Fruit fly (Drosophila melanogaster) whole organism, embryonic: Measurements from ENCODE around the gene PIG-C.

Experiments
- ATbp ChIP-seq: fragments of 200-800 bp; sonication (Bioruptor generic); optimal IDR thresholded peaks from 2 replicates; lab custom pipeline; 2017; ENCODE audit warnings: missing biosample characterization, mild to moderate bottlenecking, missing genetic modification characterization, missing genetic modification reagents
- B-H2 ChIP-seq: fragments of 200-800 bp; sonication (Bioruptor generic); optimal IDR thresholded peaks from 2 replicates; lab custom pipeline; 2018; ENCODE audit warnings: missing biosample characterization, mild to moderate bottlenecking, missing genetic modification characterization
- BtbVII ChIP-seq: fragments of 200-800 bp; sonication (Bioruptor generic); optimal IDR thresholded peaks from 3 replicates; lab custom pipeline; 2017; ENCODE audit warnings: missing biosample characterization, mild to moderate bottlenecking, missing genetic modification characterization
- C15 ChIP-seq: fragments of 200-800 bp; sonication (Bioruptor generic); IDR thresholded peaks from 3 replicates; pipeline ENCODE4 v1.3.6; 2022; ENCODE audit warnings: missing biosample characterization, missing genetic modification characterization
- CG10209 ChIP-seq: fragments of 200-800 bp; sonication (Bioruptor generic); optimal IDR thresholded peaks from 3 replicates; lab custom pipeline; 2017; ENCODE audit warnings: missing biosample characterization, mild to moderate bottlenecking, missing genetic modification characterization, missing genetic modification reagents
- CG10543 ChIP-seq: fragments of 200-800 bp; sonication (Bioruptor generic); optimal IDR thresholded peaks from 3 replicates; lab custom pipeline; 2017; ENCODE audit warnings: missing biosample characterization, mild to moderate bottlenecking, missing genetic modification characterization, moderate library complexity
- CG11093 ChIP-seq: fragments of 200-800 bp; sonication (Bioruptor generic); IDR thresholded peaks from 3 replicates; pipeline ENCODE4 v1.3.6; 2022; ENCODE audit warnings: missing biosample characterization, missing genetic modification characterization
- CG11456 ChIP-seq: fragments of 200-800 bp; sonication (Bioruptor generic); IDR thresholded peaks from 3 replicates; pipeline ENCODE4 v1.3.6; 2022; ENCODE audit warnings: missing biosample characterization, missing genetic modification characterization
- CG12219 ChIP-seq: fragments of 200-800 bp; sonication (Bioruptor generic); optimal IDR thresholded peaks from 3 replicates; lab custom pipeline; 2018; ENCODE audit warnings: missing biosample characterization, mild to moderate bottlenecking, missing genetic modification characterization
- CG12769 ChIP-seq: fragments of 200-800 bp; sonication (Bioruptor generic); optimal IDR thresholded peaks from 2 replicates; lab custom pipeline; 2019; ENCODE audit warnings: missing biosample characterization, mild to moderate bottlenecking, missing genetic modification characterization, moderate library complexity
- CG15073 ChIP-seq: fragments of 200-800 bp; sonication (Bioruptor generic); optimal IDR thresholded peaks from 2 replicates; lab custom pipeline; 2016; ENCODE audit warnings: missing biosample characterization, missing genetic modification characterization
- CG18262 ChIP-seq: fragments of 200-800 bp; optimal IDR thresholded peaks from 3 replicates; lab custom pipeline; 2019; ENCODE audit warnings: missing biosample characterization, mild to moderate bottlenecking, missing genetic modification characterization, moderate library complexity
- CG34376 ChIP-seq: fragments of 200-800 bp; sonication (Bioruptor generic); optimal IDR thresholded peaks from 2 replicates; lab custom pipeline; 2018; ENCODE audit warnings: missing biosample characterization, mild to moderate bottlenecking, missing genetic modification characterization
- CG4404 ChIP-seq: fragments of 200-800 bp; sonication (Bioruptor generic); IDR thresholded peaks from 2 replicates; pipeline ENCODE4 v1.3.6; 2022; ENCODE audit warnings: missing biosample characterization, missing genetic modification characterization
- CG6689 ChIP-seq: fragments of 200-800 bp; sonication (Bioruptor generic); IDR thresholded peaks from 2 replicates; pipeline ENCODE4 v1.3.6; 2022; ENCODE audit warnings: missing biosample characterization, missing genetic modification characterization
- CG7928 ChIP-seq: fragments of 200-800 bp; sonication (Bioruptor generic); optimal IDR thresholded peaks from 2 replicates; lab custom pipeline; 2017; ENCODE audit warnings: missing biosample characterization, mild to moderate bottlenecking, missing genetic modification characterization
- GATAe ChIP-seq: fragments of 200-800 bp; sonication (Bioruptor generic); conservative IDR thresholded peaks from 2 replicates; pipeline ENCODE4 v1.3.6; 2022; ENCODE audit warnings: missing biosample characterization, missing genetic modification characterization
- H15 ChIP-seq: fragments of 200-800 bp; sonication (Bioruptor generic); IDR thresholded peaks from 3 replicates; pipeline ENCODE4 v1.3.6; 2022; ENCODE audit warnings: missing biosample characterization, missing genetic modification characterization
- HHEX ChIP-seq: fragments of 200-800 bp; sonication (Bioruptor generic); optimal IDR thresholded peaks from 3 replicates; lab custom pipeline; 2017; ENCODE audit warnings: missing biosample characterization, mild to moderate bottlenecking, missing genetic modification characterization, missing genetic modification reagents
- Mad ChIP-seq: fragments of 200-800 bp; sonication (Bioruptor generic); optimal IDR thresholded peaks from 2 replicates; lab custom pipeline; 2016; ENCODE audit warnings: missing biosample characterization, missing genetic modification characterization
- Med ChIP-seq: fragments of 200-800 bp; sonication (Bioruptor generic); peaks from one replicate; lab custom pipeline; 2016; ENCODE audit warnings: missing biosample characterization, missing genetic modification characterization, mild to moderate bottlenecking, inconsistent platforms, moderate library complexity
- NFAT ChIP-seq: fragments of 200-800 bp; sonication (Bioruptor generic); IDR thresholded peaks from 2 replicates; pipeline ENCODE4 v1.3.6; 2022; ENCODE audit warnings: missing biosample characterization, missing genetic modification characterization
- Nf-YC ChIP-seq: fragments of 200-800 bp; optimal IDR thresholded peaks from 3 replicates; lab custom pipeline; 2019; ENCODE audit warnings: missing biosample characterization, mild to moderate bottlenecking, missing genetic modification characterization, moderate library complexity
- Side ChIP-seq: fragments of 200-800 bp; sonication (Bioruptor generic); optimal IDR thresholded peaks from 2 replicates; lab custom pipeline; 2016; ENCODE audit warnings: missing biosample characterization, missing genetic modification characterization
- Sry-δ ChIP-seq: fragments of 200-800 bp; sonication (Bioruptor generic); optimal IDR thresholded peaks from 2 replicates; lab custom pipeline; 2016; ENCODE audit warnings: missing biosample characterization, missing genetic modification characterization
- Trl ChIP-seq, 3 experiments: fragments of >200 bp in 2 of 3; fragments of 200-800 bp in 1 of 3; sonication (Bioruptor generic) in 1 of 3; optimal IDR thresholded peaks; 2 replicates in 1 of 3; 3 replicates in 2 of 3; lab custom pipeline; 2016 to 2017; ENCODE audit warnings: missing biosample characterization in 1 of 3, missing genetic modification characterization in 1 of 3
- ac ChIP-seq: fragments of 200-800 bp; sonication (Bioruptor generic); optimal IDR thresholded peaks from 3 replicates; lab custom pipeline; 2017; ENCODE audit warnings: missing biosample characterization, mild to moderate bottlenecking, missing genetic modification characterization
- crol ChIP-seq: fragments of 200-800 bp; sonication (Bioruptor generic); IDR thresholded peaks from 2 replicates; pipeline ENCODE4 v1.3.6; 2022; ENCODE audit warnings: missing biosample characterization, missing genetic modification characterization
- crp ChIP-seq, 2 experiments: fragments of 200-800 bp; sonication (Bioruptor generic); optimal IDR thresholded peaks; 2 replicates in 1 of 2; 3 replicates in 1 of 2; lab custom pipeline; 2017; ENCODE audit warnings: missing biosample characterization in 2 of 2, missing genetic modification characterization in 2 of 2, mild to moderate bottlenecking in 1 of 2, moderate library complexity in 1 of 2
- exex ChIP-seq: fragments of 200-800 bp; sonication (Bioruptor generic); optimal IDR thresholded peaks from 4 replicates; lab custom pipeline; 2018; ENCODE audit warnings: missing biosample characterization, mild to moderate bottlenecking, missing genetic modification characterization, moderate library complexity
- eyg ChIP-seq: fragments of 200-800 bp; sonication (Bioruptor generic); optimal IDR thresholded peaks from 3 replicates; lab custom pipeline; 2016; ENCODE audit warnings: missing biosample characterization, missing genetic modification characterization
- fd96Cb ChIP-seq: fragments of 200-800 bp; sonication (Bioruptor generic); optimal IDR thresholded peaks from 2 replicates; lab custom pipeline; 2018; ENCODE audit warnings: missing biosample characterization, mild to moderate bottlenecking, missing genetic modification characterization, moderate library complexity
- gem ChIP-seq: fragments of 200-800 bp; sonication (Bioruptor generic); optimal IDR thresholded peaks from 2 replicates; lab custom pipeline; 2019; ENCODE audit warnings: missing biosample characterization, mild to moderate bottlenecking, missing genetic modification characterization, moderate library complexity
- grn ChIP-seq: fragments of 200-800 bp; sonication (Bioruptor generic); optimal IDR thresholded peaks from 3 replicates; lab custom pipeline; 2017; ENCODE audit warnings: missing biosample characterization, missing genetic modification characterization
- gsb ChIP-seq: fragments of 200-800 bp; sonication (Bioruptor generic); IDR thresholded peaks from 2 replicates; pipeline ENCODE4 v1.3.6; 2022; ENCODE audit warnings: missing biosample characterization, missing genetic modification characterization
- hb ChIP-seq: fragments of 200-800 bp; sonication (Bioruptor generic); IDR thresholded peaks from 3 replicates; pipeline ENCODE4 v1.3.6; 2022; ENCODE audit warnings: missing biosample characterization, missing genetic modification characterization; ENCODE audit not compliant: partially characterized antibody
- hkb ChIP-seq, 2 experiments: fragments of 200-800 bp in 1 of 2; fragments of >200 bp in 1 of 2; sonication (Bioruptor generic) in 1 of 2; IDR thresholded peaks in 1 of 2; optimal IDR thresholded peaks in 1 of 2; 2 replicates each; pipeline versions ENCODE4 v1.3.6 to Lab custom; 2017 to 2022; ENCODE audit warnings: missing biosample characterization in 1 of 2, missing genetic modification characterization in 1 of 2
- klu ChIP-seq: fragments of 200-800 bp; sonication (Bioruptor generic); IDR thresholded peaks from 2 replicates; pipeline ENCODE4 v1.3.6; 2022; ENCODE audit warnings: missing biosample characterization, missing genetic modification characterization
- lab ChIP-seq: fragments of 200-800 bp; sonication (Bioruptor generic); optimal IDR thresholded peaks from 3 replicates; lab custom pipeline; 2017; ENCODE audit warnings: missing biosample characterization, missing genetic modification characterization, mild to moderate bottlenecking, moderate library complexity, missing genetic modification reagents
- mirr ChIP-seq: fragments of 200-800 bp; sonication (Bioruptor generic); optimal IDR thresholded peaks from 3 replicates; lab custom pipeline; 2018; ENCODE audit warnings: missing biosample characterization, mild to moderate bottlenecking, missing genetic modification characterization
- ro ChIP-seq: fragments of 200-800 bp; sonication (Bioruptor generic); IDR thresholded peaks from 2 replicates; pipeline ENCODE4 v1.3.6; 2022; ENCODE audit warnings: missing biosample characterization, missing genetic modification characterization
- sens ChIP-seq: fragments of 200-800 bp; sonication (Bioruptor generic); peaks from one replicate; lab custom pipeline; 2016; ENCODE audit warnings: missing biosample characterization, missing genetic modification characterization
- slbo ChIP-seq: fragments of 200-800 bp; sonication (Bioruptor generic); IDR thresholded peaks from 2 replicates; pipeline ENCODE4 v1.3.6; 2022; ENCODE audit warnings: missing biosample characterization, missing genetic modification characterization
- slp2 ChIP-seq: fragments of 200-800 bp; sonication (Bioruptor generic); optimal IDR thresholded peaks from 2 replicates; lab custom pipeline; 2016; ENCODE audit warnings: missing biosample characterization, missing genetic modification characterization
- trh ChIP-seq: fragments of 200-800 bp; sonication (Bioruptor generic); optimal IDR thresholded peaks from 2 replicates; lab custom pipeline; 2016; ENCODE audit warnings: missing biosample characterization, missing genetic modification characterization
- vfl ChIP-seq: fragments of 200-800 bp; sonication (Bioruptor generic); optimal IDR thresholded peaks from 2 replicates; lab custom pipeline; 2016; ENCODE audit warnings: missing biosample characterization, missing genetic modification characterization

Gene PIG-C

dm6 chr3L:3350572-3351343 is 31.7 kb upstream of the PIG-C start (continued):
- no peak for TF ChIP-seq ATbp (GFP tag; lab: Kevin White, UChicago)
- TF ChIP-seq Trl (optimal IDR thresholded peaks at IDR 0.05; lab: Kevin White, UChicago) = no peak
- TF ChIP-seq Trl (GFP tag; optimal IDR thresholded peaks at IDR 0.05; lab: Kevin White, UChicago) = no peak
- TF ChIP-seq eyg (GFP tag; lab: Kevin White, UChicago) = no peak
- no peak for TF ChIP-seq klu (GFP tag; lab: Robert Waterston, UW)
- peak; percentile 31 for TF ChIP-seq HHEX (GFP tag; lab: Kevin White, UChicago)
- no peak for TF ChIP-seq CG11456
- no peak for TF ChIP-seq CG12219 (GFP tag; lab: Kevin White, UChicago)
- no peak for TF ChIP-seq hb (GFP tag; lab: Robert Waterston, UW)
- TF ChIP-seq CG15073 = no peak
- no peak for TF ChIP-seq slp2 (GFP tag; lab: Kevin White, UChicago)

DNA sequence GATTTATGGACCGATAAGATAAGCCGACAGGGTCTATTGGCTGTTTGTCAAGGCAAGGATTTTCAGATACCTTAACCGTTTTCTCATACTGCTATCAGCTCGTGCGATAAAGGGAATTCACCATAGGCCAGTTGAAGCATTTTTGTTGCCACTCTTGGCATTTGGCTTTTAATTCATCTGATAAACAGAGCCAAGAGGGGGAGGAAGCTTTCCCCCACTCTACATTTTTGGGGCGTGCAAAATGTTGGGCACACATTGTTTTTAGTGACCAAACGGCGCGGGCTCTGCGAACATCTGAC is 30.7 kb upstream of the PIG-C start:
- peak; percentile 61 for TF ChIP-seq grn (GFP tag; lab: Kevin White, UChicago)
- TF ChIP-seq CG11093 (GFP tag; lab: Robert Waterston, UW) = no peak
- TF ChIP-seq BtbVII (GFP tag; lab: Kevin White, UChicago) = peak; percentile 30
- TF ChIP-seq Med (GFP tag; lab: Kevin White, UChicago) = peak; percentile 20
- peak; percentile 72 for TF ChIP-seq GATAe (GFP tag; lab: Robert Waterston, UW)
- no peak for TF ChIP-seq CG18262
- peak; percentile 5 for TF ChIP-seq lab
- no peak for TF ChIP-seq hkb (optimal IDR thresholded peaks at IDR 0.05; lab: Kevin White, UChicago)
- TF ChIP-seq hkb (GFP tag; IDR thresholded peaks at IDR 0.05; lab: Robert Waterston, UW) = no peak
- peak; percentile 62 for TF ChIP-seq mirr
- TF ChIP-seq Mad (GFP tag; lab: Kevin White, UChicago) = no peak
- TF ChIP-seq CG34376 = peak; percentile 94
- TF ChIP-seq B-H2 (GFP tag; lab: Kevin White, UChicago) = no peak
- peak; percentile 87 for TF ChIP-seq exex (tag; lab: Kevin White, UChicago)
- no peak for TF ChIP-seq fd96Cb
- peak; percentile 8 for TF ChIP-seq Nf-YC (tag; lab: Kevin White, UChicago)
- TF ChIP-seq NFAT = no peak
- peak; percentile 8 for TF ChIP-seq CG10543 (GFP tag; lab: Kevin White, UChicago)
- TF ChIP-seq, all 482 proteins: peak for 10

DNA sequence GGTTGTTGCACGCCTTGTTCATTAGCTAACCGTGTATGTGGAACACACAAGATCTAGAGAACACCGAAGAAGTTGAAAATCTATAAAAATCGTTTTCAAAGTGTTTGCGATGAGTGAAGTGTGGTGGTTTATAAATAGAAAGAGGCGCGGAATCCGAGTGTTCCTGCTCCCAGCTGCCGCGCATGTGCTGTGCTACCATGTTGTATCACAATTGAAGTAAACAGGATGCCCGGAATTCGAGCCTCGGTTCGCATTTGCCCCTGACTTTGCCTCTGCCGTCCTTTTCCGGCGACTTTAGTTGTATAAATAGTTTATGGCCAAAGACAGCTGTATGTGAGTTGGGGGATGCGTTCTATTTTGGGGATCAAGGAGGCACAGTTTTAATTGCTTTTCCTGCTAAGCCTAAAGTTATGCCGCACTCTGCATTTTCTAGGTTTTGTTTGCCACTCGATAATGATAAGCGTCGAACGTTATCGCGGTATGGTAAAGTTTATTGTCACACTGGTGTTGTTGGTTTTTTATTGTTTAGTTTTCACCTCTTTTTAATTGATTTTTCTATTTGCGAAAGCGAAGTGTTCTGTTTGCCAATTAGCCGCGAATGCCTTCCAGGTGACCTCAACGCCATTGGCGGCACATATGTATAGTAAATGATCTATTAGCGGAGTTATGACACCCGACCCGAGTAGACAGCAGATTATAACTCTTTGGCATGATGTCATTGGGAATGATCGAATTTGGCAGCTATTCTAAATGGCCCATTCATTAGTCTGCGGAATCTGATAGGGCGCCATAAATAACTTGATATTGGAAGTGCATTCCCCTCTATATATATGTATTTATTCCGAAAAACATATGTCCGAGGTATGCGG is 30.2 kb upstream of the PIG-C start:
- TF ChIP-seq sens (GFP tag; lab: Kevin White, UChicago) (peak; percentile 8), CG12769 (tag; lab: Kevin White, UChicago) (no peak), crol (GFP tag; lab: Robert Waterston, UW) (no peak), slbo (GFP tag; lab: Robert Waterston, UW) (no peak), ro (no peak), trh (GFP tag; lab: Kevin White, UChicago) (no peak), H15 (GFP tag; lab: Robert Waterston, UW) (no peak), C15 (no peak), GATAe (GFP tag; lab: Robert Waterston, UW) (peak; percentile 53), crp (GFP tag; optimal IDR thresholded peaks at IDR 0.05; lab: Kevin White, UChicago) (no peak), vfl (GFP tag; lab: Kevin White, UChicago) (no peak), CG7928 (GFP tag; lab: Kevin White, UChicago) (no peak), CG6689 (GFP tag; lab: Robert Waterston, UW) (no peak), ac (GFP tag; lab: Kevin White, UChicago) (no peak), gem (tag; lab: Kevin White, UChicago) (no peak), gsb (GFP tag; lab: Robert Waterston, UW) (no peak), Side (no peak), CG4404 (GFP tag; lab: Robert Waterston, UW) (no peak), Sry-δ (no peak), CG10209 (no peak)
